Fruit fly (Drosophila melanogaster): Measurements from ENCODE around the gene CG12093.

Gene CG12093

dm6 chr3L:2805956-2806527 is 32.2 kb upstream of the CG12093 start (continued):
- TF ChIP-seq Usf (GFP tag; optimal IDR thresholded peaks at IDR 0.05) (peak; percentile 1), Optix (GFP tag; IDR thresholded peaks at IDR 0.05) (peak; percentile 82), Hmx (GFP tag; optimal IDR thresholded peaks at IDR 0.05) (no peak), CG17829 (tag; optimal IDR thresholded peaks at IDR 0.05) (peak; percentile 85), H15 (GFP tag; IDR thresholded peaks at IDR 0.05) (peak; percentile 88), h (optimal IDR thresholded peaks at IDR 0.05) (no peak), CG13296 (GFP tag; optimal IDR thresholded peaks at IDR 0.05) (peak; percentile 33), sna (GFP tag; IDR thresholded peaks at IDR 0.05; ENCODE audit: partially characterized antibody) (no peak), CG17612 (GFP tag; IDR thresholded peaks at IDR 0.05) (peak; percentile 76), Scr (GFP tag; IDR thresholded peaks at IDR 0.05; ENCODE audit: partially characterized antibody) (no peak), CG6813 (GFP tag; optimal IDR thresholded peaks at IDR 0.05) (peak; percentile 60), Ets97D (GFP tag; optimal IDR thresholded peaks at IDR 0.05) (peak; percentile 4), HLH3B (GFP tag; IDR thresholded peaks at IDR 0.05) (peak; percentile 83), CG9215 (GFP tag; IDR thresholded peaks at IDR 0.05) (peak; percentile 71), CG30431 (GFP tag; optimal IDR thresholded peaks at IDR 0.05) (peak; percentile 11), CG9609 (GFP tag; optimal IDR thresholded peaks at IDR 0.05) (no peak), NC2α (GFP tag; optimal IDR thresholded peaks at IDR 0.05) (no peak), Dip3 (GFP tag; optimal IDR thresholded peaks at IDR 0.05) (no peak), bbx (GFP tag; IDR thresholded peaks at IDR 0.05; ENCODE audit: partially characterized antibody) (no peak), Oli (tag; optimal IDR thresholded peaks at IDR 0.05) (peak; percentile 44), stc (GFP tag; IDR thresholded peaks at IDR 0.05) (peak; percentile 80), CG4820 (GFP tag; optimal IDR thresholded peaks at IDR 0.05) (peak; percentile 68), Mrtf (GFP tag; IDR thresholded peaks at IDR 0.05) (peak; percentile 79), CG33557 (GFP tag; optimal IDR thresholded peaks at IDR 0.05) (no peak), CG10654 (GFP tag; optimal IDR thresholded peaks at IDR 0.05) (peak; percentile 59), hbn (GFP tag; IDR thresholded peaks at IDR 0.05; ENCODE audit: partially characterized antibody) (no peak), vnd (GFP tag; IDR thresholded peaks at IDR 0.05; ENCODE audit: partially characterized antibody) (no peak), seq (GFP tag; IDR thresholded peaks at IDR 0.05) (peak; percentile 42; the same call in 1 of the 2 replicates), Tbp (GFP tag; optimal IDR thresholded peaks at IDR 0.05) (no peak), CG4707 (GFP tag; optimal IDR thresholded peaks at IDR 0.05) (no peak), CG14860 (GFP tag; IDR thresholded peaks at IDR 0.05; ENCODE audit: partially characterized antibody) (no peak), CG10267 (tag; optimal IDR thresholded peaks at IDR 0.05) (peak; percentile 51), unpg (GFP tag; optimal IDR thresholded peaks at IDR 0.05) (peak; percentile 64), gcm2 (GFP tag; optimal IDR thresholded peaks at IDR 0.05) (no peak), CG6854 (GFP tag; optimal IDR thresholded peaks at IDR 0.05) (peak; percentile 0), CG15601 (tag; optimal IDR thresholded peaks at IDR 0.05) (peak; percentile 26), onecut (GFP tag; IDR thresholded peaks at IDR 0.05) (peak; percentile 72), CG12391 (tag; optimal IDR thresholded peaks at IDR 0.05) (peak; percentile 28), ewg (GFP tag; optimal IDR thresholded peaks at IDR 0.05) (peak; percentile 28), salm (tag; optimal IDR thresholded peaks at IDR 0.05) (peak; percentile 32), CG2120 (GFP tag; optimal IDR thresholded peaks at IDR 0.05) (peak; percentile 38), sens-2 (GFP tag; IDR thresholded peaks at IDR 0.05) (0 out of 2 replicates have a peak, but pooled peaks have one; percentile 41), ranshi (GFP tag; IDR thresholded peaks at IDR 0.05) (peak; percentile 84), BEAF-32 (GFP tag; optimal IDR thresholded peaks at IDR 0.05) (no peak), odd (GFP tag; optimal IDR thresholded peaks at IDR 0.05) (no peak), Mad (GFP tag; optimal IDR thresholded peaks at IDR 0.05) (no peak), CG3726 (GFP tag; IDR thresholded peaks at IDR 0.05) (peak; percentile 86), wek (GFP tag; optimal IDR thresholded peaks at IDR 0.05) (no peak), eve (GFP tag; optimal IDR thresholded peaks at IDR 0.05) (no peak), Ada2b (GFP tag; IDR thresholded peaks at IDR 0.05) (peak; percentile 87), CG11085 (GFP tag; IDR thresholded peaks at IDR 0.05) (peak; percentile 60)
